Fruit fly (Drosophila melanogaster) whole organism, adult: ENCODE data around the gene polybromo.
A peak's percentile ranks its signal among the peaks of the same experiment; 100 is the strongest.

Source experiments
- CG11617 ChIP-seq: fragments of 200-800 bp; sonication (Bioruptor generic); optimal IDR thresholded peaks from 2 replicates; lab custom pipeline; 2017; ENCODE audit warnings: mild to moderate bottlenecking, missing biosample characterization, missing genetic modification reagents, missing genetic modification characterization
- CG12768 ChIP-seq: fragments of 200-800 bp; sonication (Bioruptor generic); optimal IDR thresholded peaks from 2 replicates; lab custom pipeline; 2017; ENCODE audit warnings: missing biosample characterization, missing genetic modification characterization, mild to moderate bottlenecking, moderate library complexity, missing genetic modification reagents
- CG14711 ChIP-seq: fragments of 200-800 bp; sonication (Bioruptor generic); optimal IDR thresholded peaks from 2 replicates; lab custom pipeline; 2018; ENCODE audit warnings: missing biosample characterization, mild to moderate bottlenecking, missing genetic modification characterization, moderate library complexity
- CG1620 ChIP-seq: fragments of 200-800 bp; sonication (Bioruptor generic); optimal IDR thresholded peaks from 2 replicates; lab custom pipeline; 2016; ENCODE audit warnings: missing biosample characterization, missing genetic modification characterization
- CG33017 ChIP-seq: fragments of 200-800 bp; sonication (Bioruptor generic); optimal IDR thresholded peaks from 2 replicates; lab custom pipeline; 2018; ENCODE audit warnings: missing biosample characterization, mild to moderate bottlenecking, missing genetic modification characterization, moderate library complexity
- CG5204 ChIP-seq: fragments of 200-800 bp; sonication (Bioruptor generic); optimal IDR thresholded peaks from 2 replicates; lab custom pipeline; 2016; ENCODE audit warnings: missing biosample characterization, missing genetic modification characterization
- CG7045 ChIP-seq: fragments of 200-800 bp; sonication (Bioruptor generic); optimal IDR thresholded peaks from 2 replicates; lab custom pipeline; 2017; ENCODE audit warnings: missing biosample characterization, mild to moderate bottlenecking, missing genetic modification characterization
- CG7101 ChIP-seq: fragments of 200-800 bp; sonication (Bioruptor generic); optimal IDR thresholded peaks from 2 replicates; lab custom pipeline; 2018; ENCODE audit warnings: missing biosample characterization, mild to moderate bottlenecking, missing genetic modification characterization, moderate library complexity
- Clk ChIP-seq: fragments of 200-800 bp; sonication (Bioruptor generic); optimal IDR thresholded peaks from 2 replicates; lab custom pipeline; 2017; ENCODE audit warnings: missing biosample characterization, missing genetic modification characterization
- Crg-1 ChIP-seq: fragments of 200-800 bp; sonication (Bioruptor generic); optimal IDR thresholded peaks from 2 replicates; lab custom pipeline; 2016; ENCODE audit warnings: missing biosample characterization, missing genetic modification characterization
- Hr96 ChIP-seq: fragments of 200-800 bp; sonication (Bioruptor generic); optimal IDR thresholded peaks from 2 replicates; lab custom pipeline; 2016; ENCODE audit warnings: missing biosample characterization, missing genetic modification characterization
- Mnt ChIP-seq: fragments of 200-800 bp; sonication (Bioruptor generic); optimal IDR thresholded peaks from 2 replicates; lab custom pipeline; 2016; ENCODE audit warnings: missing biosample characterization, mild to moderate bottlenecking, missing genetic modification characterization
- bab1 ChIP-seq: fragments of 200-800 bp; sonication (Bioruptor generic); optimal IDR thresholded peaks from 3 replicates; lab custom pipeline; 2019; ENCODE audit warnings: missing biosample characterization, mild to moderate bottlenecking, missing genetic modification characterization, moderate library complexity
- cic ChIP-seq: fragments of 200-800 bp; sonication (Bioruptor generic); optimal IDR thresholded peaks from 2 replicates; lab custom pipeline; 2017; ENCODE audit warnings: missing biosample characterization, mild to moderate bottlenecking, missing genetic modification characterization, moderate library complexity
- cnc ChIP-seq, 2 experiments: fragments of >200 bp; optimal IDR thresholded peaks; 2 replicates each; lab custom pipeline; 2017
- kay ChIP-seq: fragments of 200-800 bp; sonication (Bioruptor generic); peaks from one replicate; lab custom pipeline; 2016; ENCODE audit warnings: missing biosample characterization, missing genetic modification characterization, borderline replicate concordance
- ovo ChIP-seq: fragments of 200-800 bp; sonication (Bioruptor generic); optimal IDR thresholded peaks from 2 replicates; lab custom pipeline; 2016; ENCODE audit warnings: missing biosample characterization, missing genetic modification characterization
- pad ChIP-seq: fragments of 200-800 bp; sonication (Bioruptor generic); optimal IDR thresholded peaks from 3 replicates; lab custom pipeline; 2017; ENCODE audit warnings: missing biosample characterization, missing genetic modification characterization, mild to moderate bottlenecking, moderate library complexity, missing genetic modification reagents
- tj ChIP-seq: fragments of 200-800 bp; sonication (Bioruptor generic); optimal IDR thresholded peaks from 3 replicates; lab custom pipeline; 2017; ENCODE audit warnings: missing biosample characterization, mild to moderate bottlenecking, missing genetic modification characterization, moderate library complexity
- toe ChIP-seq: fragments of 200-800 bp; sonication (Bioruptor generic); optimal IDR thresholded peaks from 2 replicates; lab custom pipeline; 2016; ENCODE audit warnings: missing biosample characterization, missing genetic modification characterization

polybromo gene

DNA sequence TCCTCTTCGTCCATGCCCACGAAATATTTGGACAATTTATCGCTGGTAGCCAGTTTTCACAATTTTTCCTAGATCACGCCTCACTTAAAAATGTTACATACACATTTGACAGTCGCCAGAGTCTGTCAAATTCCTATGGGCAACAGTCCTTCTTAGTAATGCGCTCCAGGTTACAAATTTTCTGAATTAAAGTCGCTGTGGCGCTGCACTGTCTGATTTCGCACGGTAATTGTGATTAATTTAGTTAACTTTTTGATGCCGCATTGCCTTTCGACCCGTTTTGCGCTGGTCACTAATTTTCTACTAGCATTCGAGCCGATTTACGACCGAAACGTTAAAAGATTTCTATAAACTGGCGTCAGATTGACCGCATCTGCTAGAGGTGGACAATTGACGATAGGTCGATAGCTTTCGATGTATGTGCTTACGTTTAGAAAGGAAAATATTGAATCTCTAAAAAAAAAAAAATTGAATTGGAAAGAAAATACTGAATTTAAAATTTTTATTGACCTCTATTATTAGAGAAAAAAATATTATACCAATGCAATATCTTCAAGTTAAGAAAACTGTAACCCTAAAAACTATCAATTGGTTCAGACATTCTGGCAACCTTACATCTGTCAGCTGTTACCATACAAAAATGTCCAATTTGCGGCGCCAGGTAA lies 8.7 kb upstream of the polybromo start, which contains the start of the genes lili and CG34150:
TSS of gene lili (minus strand) at position 376 of the 665 bp plus-strand sequence.
TSS of gene CG34150 (plus strand) at position 626 of the 665 bp plus-strand sequence.
- TF ChIP-seq cic (GFP tag; lab: Kevin White, UChicago) (no peak), CG5204 (GFP tag; lab: Kevin White, UChicago) (peak; percentile 83), toe (GFP tag; lab: Kevin White, UChicago) (peak; percentile 93), Hr96 (GFP tag; lab: Kevin White, UChicago) (peak; percentile 80), Mnt (peak; percentile 67), Crg-1 (GFP tag; lab: Kevin White, UChicago) (peak; percentile 60), ovo (GFP tag; lab: Kevin White, UChicago) (peak; percentile 67), tj (GFP tag; lab: Kevin White, UChicago) (peak; percentile 46), kay (GFP tag; lab: Kevin White, UChicago) (no peak), CG14711 (tag; lab: Kevin White, UChicago) (peak; percentile 98), Clk (GFP tag; lab: Kevin White, UChicago) (no peak), CG7045 (GFP tag; lab: Kevin White, UChicago) (peak; percentile 58), CG7101 (tag; lab: Kevin White, UChicago) (peak; percentile 84), bab1 (GFP tag; lab: Kevin White, UChicago) (peak; percentile 86), CG11617 (GFP tag; lab: Kevin White, UChicago) (peak; percentile 79), cnc (optimal IDR thresholded peaks at IDR 0.05; lab: Kevin White, UChicago) (no peak), pad (GFP tag; lab: Kevin White, UChicago) (peak; percentile 40), CG33017 (tag; lab: Kevin White, UChicago) (peak; percentile 60), CG1620 (GFP tag; lab: Kevin White, UChicago) (peak; percentile 78), CG12768 (GFP tag; lab: Kevin White, UChicago) (peak; percentile 51)

DNA sequence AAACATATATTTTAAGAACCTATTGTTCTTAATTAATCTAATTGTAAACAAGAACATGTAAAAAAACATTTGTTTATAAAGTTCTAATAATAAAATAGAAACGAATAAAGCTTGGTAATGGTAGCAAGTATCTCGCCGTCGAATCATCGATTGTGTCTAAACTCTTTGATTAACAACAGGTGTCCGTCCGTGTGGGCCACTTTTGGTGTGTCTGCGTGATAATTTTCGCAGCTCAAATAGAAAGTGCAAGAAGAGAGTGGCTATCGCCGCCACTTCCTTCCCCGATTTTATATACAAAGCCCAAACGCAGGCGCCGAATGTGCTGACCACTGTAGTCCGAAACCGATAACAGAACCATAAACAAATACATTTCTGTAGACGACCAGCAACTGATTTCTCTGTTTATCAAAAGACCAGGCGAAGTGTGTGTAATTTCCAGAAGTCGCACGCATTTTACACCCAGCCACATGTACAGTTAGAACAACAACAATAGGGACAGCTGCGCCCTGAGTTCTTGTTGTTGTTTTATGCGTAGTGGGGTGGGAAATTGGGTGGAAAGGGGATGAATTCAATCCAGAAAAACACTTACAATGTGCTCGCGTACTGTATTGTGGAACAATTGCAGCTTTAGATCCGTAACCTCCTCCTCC lies 8.1 kb upstream of the polybromo start:
- no peak for TF ChIP-seq Mnt
- peak; percentile 24 for TF ChIP-seq tj (GFP tag; lab: Kevin White, UChicago)

DNA sequence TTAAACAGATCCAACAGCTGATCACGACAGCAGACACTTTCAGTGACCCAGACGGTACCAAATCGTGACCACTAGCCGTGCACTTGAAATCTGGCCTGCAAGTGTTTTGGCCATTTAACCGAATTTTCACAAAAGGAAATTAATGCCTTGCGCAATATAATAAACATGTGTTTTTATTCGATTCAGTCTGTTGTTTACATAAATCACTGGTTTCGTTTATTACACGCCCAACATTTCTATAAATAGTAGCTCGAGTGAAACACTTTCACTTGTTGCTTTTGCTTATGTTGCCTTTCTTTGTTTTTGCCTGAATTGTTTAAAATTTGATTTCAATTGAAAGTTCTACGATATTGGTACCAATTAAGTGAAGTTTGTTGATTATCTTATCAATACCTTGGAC lies 7.3 kb upstream of the polybromo start:
- no peak for TF ChIP-seq pad (GFP tag; lab: Kevin White, UChicago)
- TF ChIP-seq CG5204 (GFP tag; lab: Kevin White, UChicago): no peak
- TF ChIP-seq tj (GFP tag; lab: Kevin White, UChicago): no peak
- TF ChIP-seq Hr96 (GFP tag; lab: Kevin White, UChicago): no peak
- TF ChIP-seq CG7045 (GFP tag; lab: Kevin White, UChicago): no peak
- TF ChIP-seq CG7101 (tag; lab: Kevin White, UChicago): no peak
- no peak for TF ChIP-seq CG14711 (tag; lab: Kevin White, UChicago)

DNA sequence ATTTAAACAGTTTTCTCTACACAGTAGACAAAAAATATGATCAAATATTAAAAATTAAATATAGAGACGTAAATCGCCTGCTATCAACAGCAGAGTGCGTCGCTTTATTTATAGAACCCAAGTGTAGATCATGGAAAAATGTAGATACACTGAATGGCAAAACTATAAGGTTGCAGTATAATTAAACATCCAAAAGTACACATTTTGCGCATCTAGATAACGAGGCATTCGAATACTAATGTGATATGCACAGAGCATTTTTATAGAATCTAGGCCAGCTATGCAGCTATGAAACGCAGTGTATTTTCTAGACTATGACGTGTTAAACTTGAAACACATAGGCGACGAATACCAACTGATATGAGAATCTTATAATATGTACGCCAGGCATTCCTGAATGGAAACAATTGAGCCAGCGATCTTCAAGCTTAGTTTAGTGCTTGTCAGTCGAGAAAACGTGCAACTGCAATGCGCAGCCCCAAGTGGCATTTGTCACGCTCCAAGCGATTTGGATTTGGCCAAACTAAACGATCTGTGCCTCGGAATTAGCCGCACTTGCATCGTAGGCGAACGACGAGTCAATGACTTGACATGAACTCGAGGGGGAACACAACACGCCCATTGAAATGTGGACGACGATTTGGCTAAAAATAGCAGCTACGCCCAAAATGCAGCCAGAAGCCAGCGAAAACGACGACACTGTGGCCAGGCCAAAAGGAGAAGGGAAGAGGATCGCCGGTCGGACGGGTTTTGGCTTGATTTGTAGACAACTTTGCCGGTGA lies 6.0 kb upstream of the polybromo start:
- TF ChIP-seq CG5204 (GFP tag; lab: Kevin White, UChicago) (peak; percentile 81), Clk (GFP tag; lab: Kevin White, UChicago) (peak; percentile 67), tj (GFP tag; lab: Kevin White, UChicago) (peak; percentile 23), ovo (GFP tag; lab: Kevin White, UChicago) (no peak), bab1 (GFP tag; lab: Kevin White, UChicago) (peak; percentile 79), pad (GFP tag; lab: Kevin White, UChicago) (peak; percentile 70), toe (GFP tag; lab: Kevin White, UChicago) (peak; percentile 48), cnc (optimal IDR thresholded peaks at IDR 0.05; lab: Kevin White, UChicago) (no peak), cic (GFP tag; lab: Kevin White, UChicago) (peak; percentile 56), CG7101 (tag; lab: Kevin White, UChicago) (peak; percentile 96), CG1620 (GFP tag; lab: Kevin White, UChicago) (peak; percentile 9), CG33017 (tag; lab: Kevin White, UChicago) (peak; percentile 97), Mnt (peak; percentile 64), kay (GFP tag; lab: Kevin White, UChicago) (peak; percentile 94), CG7045 (GFP tag; lab: Kevin White, UChicago) (peak; percentile 91), CG11617 (GFP tag; lab: Kevin White, UChicago) (peak; percentile 76), Crg-1 (GFP tag; lab: Kevin White, UChicago) (peak; percentile 78), CG12768 (GFP tag; lab: Kevin White, UChicago) (peak; percentile 95), CG14711 (tag; lab: Kevin White, UChicago) (peak; percentile 88), Hr96 (GFP tag; lab: Kevin White, UChicago) (peak; percentile 80)
